Worm (Caenorhabditis elegans): ENCODE measurements around the gene garr-1.

The garr-1 gene

ce11 chrIV:393409-393930 lies 32.5 kb upstream of the garr-1 start, which contains the start of the genes T07A9.15 and nog-1:
TSS of gene T07A9.15 (minus strand) at chrIV:393546.
TSS of gene nog-1 (plus strand) at chrIV:393880.
- TF ChIP-seq nhr-25 (tag; optimal IDR thresholded peaks at IDR 0.05), result peak; percentile 47
- no peak for TF ChIP-seq alr-1 (tag; optimal IDR thresholded peaks at IDR 0.05)
- peak; percentile 71 for TF ChIP-seq crh-2 (tag; optimal IDR thresholded peaks at IDR 0.05)
- peak; percentile 86 for TF ChIP-seq unc-55 (GFP tag; optimal IDR thresholded peaks at IDR 0.05)
- peak; percentile 58 for TF ChIP-seq sma-3 (GFP tag; optimal IDR thresholded peaks at IDR 0.05)
- peak; percentile 75 for TF ChIP-seq gmeb-1 (tag; optimal IDR thresholded peaks at IDR 0.05)
- peak; percentile 49 for TF ChIP-seq lin-13 (GFP tag; optimal IDR thresholded peaks at IDR 0.05)
- no peak for TF ChIP-seq ztf-4 (tag; optimal IDR thresholded peaks at IDR 0.05)
- peak; percentile 52 for TF ChIP-seq sma-9 (GFP tag; optimal IDR thresholded peaks at IDR 0.05)
- no peak for TF ChIP-seq sma-9 (tag; optimal IDR thresholded peaks at IDR 0.05)
- TF ChIP-seq mab-5 (tag; optimal IDR thresholded peaks at IDR 0.05), result peak; percentile 11
- no peak for TF ChIP-seq ztf-1 (GFP tag; conservative IDR thresholded peaks at IDR 0.05)
- peak; percentile 52 for TF ChIP-seq F13H6.1 (tag; optimal IDR thresholded peaks at IDR 0.05)
- TF ChIP-seq elt-3 (tag; optimal IDR thresholded peaks at IDR 0.05), result no peak
- no peak for TF ChIP-seq egl-27 (tag; optimal IDR thresholded peaks at IDR 0.05)
- TF ChIP-seq nhr-77 (tag; optimal IDR thresholded peaks at IDR 0.05), result no peak
- TF ChIP-seq lsy-2 (tag; optimal IDR thresholded peaks at IDR 0.05), result peak; percentile 96 to 99
- TF ChIP-seq fos-1 (tag; optimal IDR thresholded peaks at IDR 0.05), result peak; percentile 30
- TF ChIP-seq nhr-237 (tag; optimal IDR thresholded peaks at IDR 0.05), result no peak
- TF ChIP-seq nhr-6 (tag; optimal IDR thresholded peaks at IDR 0.05), result peak; percentile 2
- peak; percentile 92 for TF ChIP-seq C34F6.9 (tag; optimal IDR thresholded peaks at IDR 0.05)
- TF ChIP-seq snpc-4 (tag; optimal IDR thresholded peaks at IDR 0.05), result no peak
- peak; percentile 51 for TF ChIP-seq nhr-21 (tag; optimal IDR thresholded peaks at IDR 0.05)
- peak; percentile 81 for TF ChIP-seq nhr-129 (tag; optimal IDR thresholded peaks at IDR 0.05)
- no peak for TF ChIP-seq ceh-16 (tag; optimal IDR thresholded peaks at IDR 0.05)
- no peak for TF ChIP-seq peb-1 (tag; optimal IDR thresholded peaks at IDR 0.05)
- TF ChIP-seq sem-4 (tag; optimal IDR thresholded peaks at IDR 0.05), result no peak
- TF ChIP-seq blmp-1 (tag; optimal IDR thresholded peaks at IDR 0.05; ENCODE audit: insufficient read depth), result peak; percentile 3
- TF ChIP-seq lin-11 (tag; optimal IDR thresholded peaks at IDR 0.05), result peak; percentile 45
- TF ChIP-seq ZK546.5 (tag; optimal IDR thresholded peaks at IDR 0.05), result no peak

- TF ChIP-seq nhr-6 (tag; optimal IDR thresholded peaks at IDR 0.05) (no peak), sem-4 (tag; optimal IDR thresholded peaks at IDR 0.05) (no peak), fos-1 (tag; optimal IDR thresholded peaks at IDR 0.05) (no peak), ZK546.5 (tag; optimal IDR thresholded peaks at IDR 0.05) (no peak), elt-1 (tag; optimal IDR thresholded peaks at IDR 0.05) (no peak), ceh-82 (tag; optimal IDR thresholded peaks at IDR 0.05) (no peak), aly-2 (tag; optimal IDR thresholded peaks at IDR 0.05) (no peak), R02D3.7 (tag; optimal IDR thresholded peaks at IDR 0.05) (no peak), unc-39 (tag; optimal IDR thresholded peaks at IDR 0.05) (no peak), nhr-25 (tag; optimal IDR thresholded peaks at IDR 0.05) (no peak), unc-55 (GFP tag; optimal IDR thresholded peaks at IDR 0.05) (no peak), sma-9 (GFP tag; optimal IDR thresholded peaks at IDR 0.05) (no peak), sma-9 (tag; optimal IDR thresholded peaks at IDR 0.05) (no peak), nhr-11 (tag; optimal IDR thresholded peaks at IDR 0.05) (no peak), lin-13 (GFP tag; optimal IDR thresholded peaks at IDR 0.05) (no peak)
Observed at ce11 chrIV:396373-396772, 29.6 kb upstream of the garr-1 start, which contains the start of gene rrp-8. TSS of gene rrp-8 (plus strand) at chrIV:396545.

ce11 chrIV:401395-401794 lies 24.6 kb upstream of the garr-1 start, which contains the start of gene gpa-4:
TSS of gene gpa-4 (plus strand) at chrIV:401695.
- no peak for TF ChIP-seq ceh-16 (tag; optimal IDR thresholded peaks at IDR 0.05)
- no peak for TF ChIP-seq unc-62 (GFP tag; optimal IDR thresholded peaks at IDR 0.05)
- TF ChIP-seq dmd-4 (tag; optimal IDR thresholded peaks at IDR 0.05), result no peak
- no peak for TF ChIP-seq sma-9 (GFP tag; optimal IDR thresholded peaks at IDR 0.05)
- TF ChIP-seq sma-9 (tag; optimal IDR thresholded peaks at IDR 0.05), result no peak
- no peak for TF ChIP-seq mbf-1 (tag; optimal IDR thresholded peaks at IDR 0.05)
- TF ChIP-seq unc-55 (GFP tag; optimal IDR thresholded peaks at IDR 0.05), result no peak
- TF ChIP-seq alr-1 (tag; optimal IDR thresholded peaks at IDR 0.05), result no peak
- no peak for TF ChIP-seq ztf-11 (tag; optimal IDR thresholded peaks at IDR 0.05)
- TF ChIP-seq elt-3 (tag; optimal IDR thresholded peaks at IDR 0.05), result no peak
- no peak for TF ChIP-seq ztf-4 (tag; optimal IDR thresholded peaks at IDR 0.05)
- TF ChIP-seq mab-5 (tag; optimal IDR thresholded peaks at IDR 0.05), result no peak
- no peak for TF ChIP-seq lsy-2 (tag; optimal IDR thresholded peaks at IDR 0.05)
- no peak for TF ChIP-seq crh-2 (tag; optimal IDR thresholded peaks at IDR 0.05)
- TF ChIP-seq nhr-25 (tag; optimal IDR thresholded peaks at IDR 0.05), result no peak
- no peak for TF ChIP-seq gmeb-1 (tag; optimal IDR thresholded peaks at IDR 0.05)
- TF ChIP-seq lin-13 (GFP tag; optimal IDR thresholded peaks at IDR 0.05), result no peak

Data from whole organism, L2 larva.